Worm (Caenorhabditis elegans) whole organism, early embryonic: Measurements from ENCODE around the gene F49H12.4.

Experiments
- F13C5.2 ChIP-seq: sonication (generic microtip); optimal IDR thresholded peaks from 2 replicates; lab custom pipeline; 2017; ENCODE audit warnings: mild to moderate bottlenecking, missing genetic modification characterization, inconsistent platforms, missing compliant biosample characterization
- ama-1 ChIP-seq: fragments of 150-350 bp; optimal IDR thresholded peaks from 2 replicates; lab custom pipeline; 2014
- hmbx-1 ChIP-seq: sonication (generic microtip); optimal IDR thresholded peaks from 2 replicates; lab custom pipeline; 2016; ENCODE audit warnings: mild to moderate bottlenecking, missing genetic modification characterization, missing compliant biosample characterization
- hmg-4 ChIP-seq: fragments of 200-800 bp; sonication (Bioruptor generic); optimal IDR thresholded peaks from 2 replicates; lab custom pipeline; 2018; ENCODE audit warnings: mild to moderate bottlenecking, missing genetic modification characterization, missing compliant biosample characterization

- TF ChIP-seq hmbx-1 (tag; lab: Kevin White, UChicago) (no peak), ama-1 (no peak), F13C5.2 (no peak), hmg-4 (GFP tag; lab: Kevin White, UChicago) (no peak)
These were observed 13.5 kb downstream of the F49H12.4 start, which contains the start of gene col-164 for ce11 chrX:2093169-2093568.
